Fruit fly (Drosophila melanogaster): ENCODE measurements around the gene kirre.

- peak; percentile 86 for TF ChIP-seq CG10669 (GFP tag; optimal IDR thresholded peaks at IDR 0.05)
- TF ChIP-seq eg (GFP tag; IDR thresholded peaks at IDR 0.05), result peak; percentile 82
- peak; percentile 92 for TF ChIP-seq CG6163 (GFP tag; IDR thresholded peaks at IDR 0.05)
- peak; percentile 86 for TF ChIP-seq pdm3 (GFP tag; optimal IDR thresholded peaks at IDR 0.05)
- TF ChIP-seq Eip78C (GFP tag), result peak; percentile 92
- peak; percentile 68 for TF ChIP-seq Hr39 (GFP tag; optimal IDR thresholded peaks at IDR 0.05)
- TF ChIP-seq spab (GFP tag; optimal IDR thresholded peaks at IDR 0.05), result peak; percentile 84
- TF ChIP-seq Eip75B (GFP tag; optimal IDR thresholded peaks at IDR 0.05), result peak; percentile 85
- TF ChIP-seq CG8632 (GFP tag; optimal IDR thresholded peaks at IDR 0.05), result peak; percentile 85
- TF ChIP-seq cyc (GFP tag; optimal IDR thresholded peaks at IDR 0.05), result peak; percentile 71
- TF ChIP-seq CG31627 (GFP tag; optimal IDR thresholded peaks at IDR 0.05), result peak; percentile 70
- peak; percentile 90 for TF ChIP-seq dsx (GFP tag; optimal IDR thresholded peaks at IDR 0.05; ENCODE audit: poor library complexity, severe bottlenecking)
- peak; percentile 80 for TF ChIP-seq Lpt (GFP tag; optimal IDR thresholded peaks at IDR 0.05)
These were observed 299.6 kb downstream of the kirre start for dm6 chrX:3039743-3040142.

Measured in whole organism, prepupa.